Worm (Caenorhabditis elegans) whole organism, late embryonic: ENCODE results near the gene F21D9.2.

Source experiments
- C08G9.2 ChIP-seq: sonication (generic microtip); optimal IDR thresholded peaks from 2 replicates; lab custom pipeline; 2016; ENCODE audit warnings: mild to moderate bottlenecking, missing genetic modification characterization, moderate library complexity, missing compliant biosample characterization
- T23F11.4 ChIP-seq: fragments of 200-800 bp; sonication (Bioruptor generic); optimal IDR thresholded peaks from 2 replicates; lab custom pipeline; 2018; ENCODE audit warnings: mild to moderate bottlenecking, missing genetic modification characterization, missing compliant biosample characterization
- ahr-1 ChIP-seq: sonication (generic microtip); optimal IDR thresholded peaks from 2 replicates; lab custom pipeline; 2016; ENCODE audit warnings: missing genetic modification characterization, missing compliant biosample characterization
- ama-1 ChIP-seq: fragments of 150-350 bp; optimal IDR thresholded peaks from 2 replicates; lab custom pipeline; 2014
- ceh-14 ChIP-seq: sonication (generic microtip); optimal IDR thresholded peaks from 2 replicates; lab custom pipeline; 2016; ENCODE audit warnings: missing genotype, missing genetic modification characterization, missing compliant biosample characterization
- ceh-22 ChIP-seq: sonication (generic microtip); optimal IDR thresholded peaks from 2 replicates; lab custom pipeline; 2017; ENCODE audit warnings: missing biosample characterization, missing genetic modification characterization
- ceh-24 ChIP-seq: sonication (generic microtip); optimal IDR thresholded peaks from 2 replicates; lab custom pipeline; 2016; ENCODE audit warnings: mild to moderate bottlenecking, missing genetic modification characterization, missing compliant biosample characterization
- ceh-31 ChIP-seq: sonication (generic microtip); optimal IDR thresholded peaks from 2 replicates; lab custom pipeline; 2016; ENCODE audit warnings: missing genetic modification characterization, missing compliant biosample characterization
- ceh-34 ChIP-seq: sonication (generic microtip); optimal IDR thresholded peaks from 2 replicates; lab custom pipeline; 2016; ENCODE audit warnings: mild to moderate bottlenecking, missing genetic modification characterization, missing compliant biosample characterization
- ceh-45 ChIP-seq: fragments of 200-800 bp; sonication (Bioruptor generic); IDR thresholded peaks from 2 replicates; pipeline ENCODE4 v1.3.6; 2022; ENCODE audit warnings: missing genetic modification reagents, missing genetic modification characterization, missing compliant biosample characterization
- che-1 ChIP-seq: sonication (generic microtip); optimal IDR thresholded peaks from 2 replicates; lab custom pipeline; 2016; ENCODE audit warnings: mild to moderate bottlenecking, missing genetic modification characterization, missing compliant biosample characterization
- dmd-4 ChIP-seq: sonication (generic microtip); optimal IDR thresholded peaks from 2 replicates; lab custom pipeline; 2016; ENCODE audit warnings: borderline replicate concordance, missing genetic modification characterization, missing compliant biosample characterization
- dve-1 ChIP-seq: sonication (generic microtip); optimal IDR thresholded peaks from 2 replicates; lab custom pipeline; 2017; ENCODE audit warnings: antibody characterized with exemption, mild to moderate bottlenecking, missing genetic modification characterization, missing compliant biosample characterization
- elt-2 ChIP-seq: sonication (generic microtip); optimal IDR thresholded peaks from 2 replicates; lab custom pipeline; 2016; ENCODE audit warnings: missing genetic modification reagents, missing genetic modification characterization, missing compliant biosample characterization
- elt-4 ChIP-seq: sonication (generic microtip); optimal IDR thresholded peaks from 2 replicates; lab custom pipeline; 2016; ENCODE audit warnings: missing genetic modification characterization, missing compliant biosample characterization
- ets-4 ChIP-seq: sonication (generic microtip); optimal IDR thresholded peaks from 2 replicates; lab custom pipeline; 2016; ENCODE audit warnings: missing genetic modification characterization, missing compliant biosample characterization
- eyg-1 ChIP-seq: sonication (generic microtip); optimal IDR thresholded peaks from 2 replicates; lab custom pipeline; 2016; ENCODE audit warnings: missing genotype, missing genetic modification characterization, missing compliant biosample characterization
- fkh-10 ChIP-seq: fragments of 150-350 bp; optimal IDR thresholded peaks from 2 replicates; lab custom pipeline; 2014; ENCODE audit warnings: missing biosample characterization, missing genetic modification reagents, missing genetic modification characterization
- hlh-13 ChIP-seq: fragments of 200-800 bp; sonication (Bioruptor generic); optimal IDR thresholded peaks from 2 replicates; lab custom pipeline; 2018; ENCODE audit warnings: mild to moderate bottlenecking, missing genetic modification characterization, missing compliant biosample characterization
- hlh-15 ChIP-seq: sonication (generic microtip); optimal IDR thresholded peaks from 2 replicates; lab custom pipeline; 2016; ENCODE audit warnings: missing genetic modification characterization, missing compliant biosample characterization
- hlh-8 ChIP-seq: sonication (generic microtip); optimal IDR thresholded peaks from 2 replicates; lab custom pipeline; 2016; ENCODE audit warnings: missing genotype, missing genetic modification characterization, missing compliant biosample characterization
- lim-6 ChIP-seq: sonication (generic microtip); optimal IDR thresholded peaks from 2 replicates; lab custom pipeline; 2016; ENCODE audit warnings: missing genetic modification characterization, missing compliant biosample characterization
- nhr-11 ChIP-seq: fragments of 150-350 bp; optimal IDR thresholded peaks from 2 replicates; lab custom pipeline; 2014; ENCODE audit warnings: missing biosample characterization, missing genetic modification characterization
- nhr-232 ChIP-seq: sonication (generic microtip); optimal IDR thresholded peaks from 2 replicates; lab custom pipeline; 2016; ENCODE audit warnings: missing genetic modification characterization, missing compliant biosample characterization
- pag-3 ChIP-seq: sonication (generic microtip); optimal IDR thresholded peaks from 2 replicates; lab custom pipeline; 2016; ENCODE audit warnings: missing compliant biosample characterization, missing genetic modification characterization, borderline replicate concordance
- pha-2 ChIP-seq: sonication (generic microtip); optimal IDR thresholded peaks from 2 replicates; lab custom pipeline; 2017; ENCODE audit warnings: mild to moderate bottlenecking, missing genetic modification characterization, missing compliant biosample characterization
- pha-4 ChIP-seq: fragments of 150-350 bp; optimal IDR thresholded peaks from 2 replicates; lab custom pipeline; 2018; ENCODE audit warnings: missing biosample characterization, missing genetic modification reagents, missing genetic modification characterization
- pqm-1 ChIP-seq: sonication (generic microtip); optimal IDR thresholded peaks from 2 replicates; lab custom pipeline; 2016; ENCODE audit warnings: missing genetic modification characterization, missing compliant biosample characterization
- rnt-1 ChIP-seq: sonication (generic microtip); optimal IDR thresholded peaks from 2 replicates; lab custom pipeline; 2016; ENCODE audit warnings: missing genetic modification characterization, missing compliant biosample characterization
- sox-2 ChIP-seq: fragments of 200-800 bp; sonication (Bioruptor generic); IDR thresholded peaks from 2 replicates; pipeline ENCODE4 v1.3.6; 2022; ENCODE audit warnings: missing genetic modification reagents, missing genetic modification characterization, missing compliant biosample characterization
- syd-9 ChIP-seq: sonication (generic microtip); optimal IDR thresholded peaks from 2 replicates; lab custom pipeline; 2016; ENCODE audit warnings: mild to moderate bottlenecking, missing genetic modification characterization, moderate library complexity, missing compliant biosample characterization
- unc-3 ChIP-seq, 2 experiments: fragments of 200-800 bp in 1 of 2; sonication (Bioruptor generic) in 1 of 2; sonication (generic microtip) in 1 of 2; conservative IDR thresholded peaks in 1 of 2; optimal IDR thresholded peaks in 1 of 2; 2 replicates each; pipeline versions ENCODE4 v1.3.6 to Lab custom; 2016 to 2022; ENCODE audit warnings: missing compliant biosample characterization in 2 of 2, missing genetic modification characterization in 2 of 2, missing genetic modification reagents in 1 of 2
- unc-55 ChIP-seq: sonication (generic microtip); optimal IDR thresholded peaks from 2 replicates; lab custom pipeline; 2017; ENCODE audit warnings: missing biosample characterization, missing genetic modification reagents, missing genetic modification characterization
- unc-86 ChIP-seq: sonication (generic microtip); optimal IDR thresholded peaks from 2 replicates; lab custom pipeline; 2016; ENCODE audit warnings: missing genetic modification characterization, missing compliant biosample characterization
- ztf-16 ChIP-seq: sonication (generic microtip); optimal IDR thresholded peaks from 2 replicates; lab custom pipeline; 2017; ENCODE audit warnings: missing genetic modification characterization, missing compliant biosample characterization

F21D9.2 gene

DNA sequence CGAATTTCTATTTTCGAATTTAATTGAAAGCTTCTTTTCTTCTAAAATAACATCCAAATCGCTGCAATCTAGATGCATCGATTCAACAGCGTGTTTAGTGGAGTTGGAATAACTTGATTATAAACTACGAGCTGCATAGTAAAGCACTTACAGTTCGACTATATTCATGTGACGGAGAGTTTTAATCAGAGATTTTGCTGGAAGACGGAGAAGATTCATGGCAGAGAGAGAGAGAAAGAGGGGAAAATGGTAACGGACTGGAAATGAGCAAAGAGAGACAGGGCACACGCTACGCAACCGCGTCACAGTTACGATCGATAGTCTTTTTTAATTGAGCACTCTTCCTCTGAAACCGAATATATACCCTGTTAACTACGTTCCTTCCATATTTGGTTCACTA is 28.8 kb downstream of the F21D9.2 start, which contains the start of gene fbxb-116:
Gene fbxb-116, plus strand, starts transcription at position 301 of the 400 bp plus-strand sequence.
- no peak for TF ChIP-seq unc-3 (GFP tag; conservative IDR thresholded peaks at IDR 0.05; lab: Robert Waterston, UW)
- TF ChIP-seq unc-3 (tag; optimal IDR thresholded peaks at IDR 0.05; lab: Kevin White, UChicago), result no peak
- TF ChIP-seq ceh-45 (GFP tag; lab: Robert Waterston, UW), result no peak
- TF ChIP-seq C08G9.2, result no peak
- TF ChIP-seq ets-4 (tag; lab: Kevin White, UChicago), result no peak
- no peak for TF ChIP-seq ama-1 (lab: Kevin White, UChicago)
- no peak for TF ChIP-seq elt-4 (tag; lab: Kevin White, UChicago)

- no peak for TF ChIP-seq hlh-8
- peak; percentile 91 for TF ChIP-seq dve-1 (tag; lab: Kevin White, UChicago)
These were observed 31.1 kb downstream of the F21D9.2 start for ce11 chrV:19231167-19231566.

- TF ChIP-seq unc-3 (GFP tag; conservative IDR thresholded peaks at IDR 0.05; lab: Robert Waterston, UW) (no peak), unc-3 (tag; optimal IDR thresholded peaks at IDR 0.05; lab: Kevin White, UChicago) (no peak), che-1 (tag; lab: Kevin White, UChicago) (no peak), sox-2 (GFP tag; lab: Robert Waterston, UW) (no peak), ahr-1 (tag; lab: Kevin White, UChicago) (no peak), pag-3 (tag; lab: Kevin White, UChicago) (no peak), elt-2 (no peak), syd-9 (tag; lab: Kevin White, UChicago) (no peak), ama-1 (lab: Kevin White, UChicago) (no peak), dve-1 (tag; lab: Kevin White, UChicago) (no peak)
These were observed 31.8 kb downstream of the F21D9.2 start, which contains the start of gene sqst-3 for ce11 chrV:19230413-19230812. Gene sqst-3, plus strand, starts transcription at chrV:19230782.

ce11 chrV:19217675-19218074 is 44.6 kb downstream of the F21D9.2 start, which contains the start of gene oac-49:
Gene oac-49, plus strand, starts transcription at chrV:19217975.
- TF ChIP-seq T23F11.4 (GFP tag; lab: Kevin White, UChicago), result no peak

- TF ChIP-seq pqm-1 (tag; lab: Kevin White, UChicago) (no peak), T23F11.4 (GFP tag; lab: Kevin White, UChicago) (no peak), dmd-4 (tag; lab: Kevin White, UChicago) (no peak), hlh-13 (GFP tag; lab: Kevin White, UChicago) (no peak), ceh-34 (tag; lab: Kevin White, UChicago) (no peak), rnt-1 (tag; lab: Kevin White, UChicago) (no peak), ceh-14 (tag; lab: Kevin White, UChicago) (no peak), nhr-232 (tag; lab: Kevin White, UChicago) (no peak), ceh-24 (tag; lab: Kevin White, UChicago) (no peak), nhr-11 (tag; lab: Kevin White, UChicago) (no peak), ceh-22 (tag; lab: Kevin White, UChicago) (no peak)
These were observed 45.1 kb downstream of the F21D9.2 start, which contains the start of gene srr-2 for ce11 chrV:19217104-19217503. Gene srr-2, minus strand, starts transcription at chrV:19217176.

- TF ChIP-seq eyg-1 (tag; lab: Kevin White, UChicago) (no peak), ztf-16 (tag; lab: Kevin White, UChicago) (no peak), elt-2 (peak; percentile 40), hlh-15 (tag; lab: Kevin White, UChicago) (no peak), ceh-22 (tag; lab: Kevin White, UChicago) (no peak), unc-3 (GFP tag; conservative IDR thresholded peaks at IDR 0.05; lab: Robert Waterston, UW) (no peak), unc-3 (tag; optimal IDR thresholded peaks at IDR 0.05; lab: Kevin White, UChicago) (no peak)
These were observed 49.9 kb downstream of the F21D9.2 start for ce11 chrV:19212354-19212753.

- TF ChIP-seq lim-6 (tag; lab: Kevin White, UChicago), result no peak
- no peak for TF ChIP-seq nhr-232 (tag; lab: Kevin White, UChicago)
- no peak for TF ChIP-seq unc-55 (GFP tag; lab: Kevin White, UChicago)
- TF ChIP-seq nhr-11 (tag; lab: Kevin White, UChicago), result no peak
- TF ChIP-seq ceh-31 (tag; lab: Kevin White, UChicago), result no peak
- no peak for TF ChIP-seq ceh-24 (tag; lab: Kevin White, UChicago)
- no peak for TF ChIP-seq pha-2
- TF ChIP-seq unc-86, result no peak
- no peak for TF ChIP-seq pha-4 (tag; lab: Kevin White, UChicago)
- no peak for TF ChIP-seq fkh-10 (GFP tag; lab: Kevin White, UChicago)
- TF ChIP-seq che-1 (tag; lab: Kevin White, UChicago), result no peak
These were observed 50.5 kb downstream of the F21D9.2 start, which contains the start of gene nhr-79 for ce11 chrV:19211795-19212194. Gene nhr-79, minus strand, starts transcription at chrV:19211895.
